Worm (Caenorhabditis elegans) whole organism, L3 larva: Measurements from ENCODE around the gene F20H11.4.

Source experiments
- R02D3.7 ChIP-seq: fragments of 150-350 bp; optimal IDR thresholded peaks from 2 replicates; lab custom pipeline; 2014; ENCODE audit warnings: missing biosample characterization, missing genetic modification characterization
- ZK546.5 ChIP-seq: sonication (generic microtip); optimal IDR thresholded peaks from 2 replicates; lab custom pipeline; 2017; ENCODE audit warnings: missing biosample characterization, missing genetic modification characterization
- aly-2 ChIP-seq: fragments of 150-350 bp; optimal IDR thresholded peaks from 2 replicates; lab custom pipeline; 2014; ENCODE audit warnings: missing biosample characterization, missing genetic modification characterization
- ama-1 ChIP-seq: fragments of 150-350 bp; optimal IDR thresholded peaks from 2 replicates; lab custom pipeline; 2018
- ceh-16 ChIP-seq: sonication (generic microtip); optimal IDR thresholded peaks from 2 replicates; lab custom pipeline; 2017; ENCODE audit warnings: missing biosample characterization, missing genetic modification characterization
- ceh-28 ChIP-seq: fragments of 150-350 bp; optimal IDR thresholded peaks from 2 replicates; lab custom pipeline; 2014; ENCODE audit warnings: missing biosample characterization, missing genetic modification reagents, missing genetic modification characterization
- ceh-82 ChIP-seq: fragments of 150-350 bp; optimal IDR thresholded peaks from 2 replicates; lab custom pipeline; 2014; ENCODE audit warnings: missing biosample characterization, missing genetic modification characterization
- egl-5 ChIP-seq: fragments of 150-350 bp; optimal IDR thresholded peaks from 2 replicates; lab custom pipeline; 2017; ENCODE audit warnings: missing biosample characterization, missing genetic modification reagents, missing genetic modification characterization, inconsistent platforms
- elt-1 ChIP-seq: fragments of 150-350 bp; optimal IDR thresholded peaks from 2 replicates; lab custom pipeline; 2014; ENCODE audit warnings: missing biosample characterization, missing genetic modification characterization
- elt-2 ChIP-seq: sonication (generic microtip); optimal IDR thresholded peaks from 2 replicates; lab custom pipeline; 2016; ENCODE audit warnings: missing genetic modification reagents, mild to moderate bottlenecking, missing genetic modification characterization, missing compliant biosample characterization
- elt-3 ChIP-seq, 3 experiments: fragments of 150-350 bp in 1 of 3; sonication (generic microtip) in 2 of 3; optimal IDR thresholded peaks; 2 replicates in 2 of 3; 4 replicates in 1 of 3; lab custom pipeline; 2014 to 2017; ENCODE audit warnings: missing biosample characterization in 3 of 3, missing genetic modification characterization in 3 of 3
- eor-1 ChIP-seq, 2 experiments: fragments of 150-350 bp; optimal IDR thresholded peaks; 2 replicates each; lab custom pipeline; 2014 to 2018; ENCODE audit warnings: missing biosample characterization in 2 of 2, missing genetic modification characterization in 2 of 2
- fkh-2 ChIP-seq: fragments of 150-350 bp; optimal IDR thresholded peaks from 2 replicates; lab custom pipeline; 2014; ENCODE audit warnings: missing biosample characterization, missing genetic modification reagents, missing genetic modification characterization
- hmg-11 ChIP-seq: sonication (generic microtip); optimal IDR thresholded peaks from 2 replicates; lab custom pipeline; 2016; ENCODE audit warnings: missing genetic modification characterization, missing compliant biosample characterization
- jun-1 ChIP-seq: fragments of 150-350 bp; optimal IDR thresholded peaks from 2 replicates; lab custom pipeline; 2014; ENCODE audit warnings: missing biosample characterization, missing genetic modification reagents, missing genetic modification characterization
- lin-15B ChIP-seq: fragments of 150-350 bp; optimal IDR thresholded peaks from 2 replicates; lab custom pipeline; 2014; ENCODE audit warnings: missing biosample characterization, missing genetic modification characterization
- lin-39 ChIP-seq: fragments of 150-350 bp; optimal IDR thresholded peaks from 2 replicates; lab custom pipeline; 2018; ENCODE audit warnings: missing biosample characterization, missing genetic modification reagents, missing genetic modification characterization
- lsy-12 ChIP-seq: sonication (generic microtip); optimal IDR thresholded peaks from 2 replicates; lab custom pipeline; 2016; ENCODE audit warnings: mild to moderate bottlenecking, missing genetic modification characterization, missing compliant biosample characterization
- mdl-1 ChIP-seq: fragments of 150-350 bp; optimal IDR thresholded peaks from 2 replicates; lab custom pipeline; 2014; ENCODE audit warnings: missing biosample characterization, missing genetic modification characterization
- mml-1 ChIP-seq: fragments of 150-350 bp; sonication (generic microtip); optimal IDR thresholded peaks from 3 replicates; lab custom pipeline; 2014; ENCODE audit warnings: missing biosample characterization, missing genetic modification characterization
- nfya-1 ChIP-seq: sonication (generic microtip); optimal IDR thresholded peaks from 2 replicates; lab custom pipeline; 2017; ENCODE audit warnings: missing genetic modification characterization, mild to moderate bottlenecking, missing compliant biosample characterization, antibody characterized with exemption, moderate library complexity; ENCODE audit not compliant: insufficient read depth
- nhr-11 ChIP-seq: fragments of 150-350 bp; optimal IDR thresholded peaks from 2 replicates; lab custom pipeline; 2014; ENCODE audit warnings: missing biosample characterization, missing genetic modification characterization
- nhr-12 ChIP-seq: fragments of 150-350 bp; optimal IDR thresholded peaks from 2 replicates; lab custom pipeline; 2014; ENCODE audit warnings: missing biosample characterization, missing genetic modification characterization
- nhr-23 ChIP-seq: fragments of 150-350 bp; optimal IDR thresholded peaks from 2 replicates; lab custom pipeline; 2014; ENCODE audit warnings: missing biosample characterization, missing genetic modification reagents, missing genetic modification characterization
- nhr-237 ChIP-seq: fragments of 150-350 bp; optimal IDR thresholded peaks from 2 replicates; lab custom pipeline; 2014; ENCODE audit warnings: missing biosample characterization, missing genetic modification characterization
- nhr-28 ChIP-seq: fragments of 150-350 bp; optimal IDR thresholded peaks from 2 replicates; lab custom pipeline; 2014; ENCODE audit warnings: missing biosample characterization, missing genetic modification characterization
- nhr-67 ChIP-seq: fragments of 150-350 bp; optimal IDR thresholded peaks from 2 replicates; lab custom pipeline; 2014; ENCODE audit warnings: missing biosample characterization, missing genetic modification characterization
- pha-4 ChIP-seq: fragments of 150-350 bp; optimal IDR thresholded peaks from 2 replicates; lab custom pipeline; 2014; ENCODE audit warnings: missing biosample characterization, missing genetic modification reagents, missing genetic modification characterization
- sea-2 ChIP-seq: fragments of 150-350 bp; sonication (generic microtip); optimal IDR thresholded peaks from 4 replicates; lab custom pipeline; 2014; ENCODE audit warnings: missing biosample characterization, missing genetic modification reagents, missing genetic modification characterization
- skn-1 ChIP-seq: fragments of 150-350 bp; optimal IDR thresholded peaks from 2 replicates; lab custom pipeline; 2014; ENCODE audit warnings: missing biosample characterization, missing genetic modification characterization
- snpc-4 ChIP-seq: fragments of 150-350 bp; optimal IDR thresholded peaks from 2 replicates; lab custom pipeline; 2014; ENCODE audit warnings: missing biosample characterization, missing genetic modification characterization
- tbx-2 ChIP-seq: sonication (generic microtip); optimal IDR thresholded peaks from 2 replicates; lab custom pipeline; 2016; ENCODE audit warnings: mild to moderate bottlenecking, missing genetic modification characterization, missing compliant biosample characterization
- unc-39 ChIP-seq: sonication (generic microtip); optimal IDR thresholded peaks from 4 replicates; lab custom pipeline; 2017; ENCODE audit warnings: missing biosample characterization, missing genetic modification characterization
- unc-62 ChIP-seq: fragments of 150-350 bp; sonication (generic microtip); optimal IDR thresholded peaks from 4 replicates; lab custom pipeline; 2014; ENCODE audit warnings: missing biosample characterization, missing genetic modification reagents, missing genetic modification characterization
- zag-1 ChIP-seq: fragments of 150-350 bp; optimal IDR thresholded peaks from 2 replicates; lab custom pipeline; 2014; ENCODE audit warnings: missing biosample characterization, missing genetic modification characterization
- ztf-11 ChIP-seq: fragments of 150-350 bp; optimal IDR thresholded peaks from 2 replicates; lab custom pipeline; 2014; ENCODE audit warnings: missing biosample characterization, missing genetic modification characterization
- ztf-4 ChIP-seq: fragments of 150-350 bp; optimal IDR thresholded peaks from 2 replicates; lab custom pipeline; 2014; ENCODE audit warnings: missing biosample characterization, missing genetic modification characterization

F20H11.4 gene

ce11 chrIII:6606641-6607040, 1.8 kb upstream of the F20H11.4 start:
- TF ChIP-seq ceh-82 (no peak), pha-4 (tag; lab: Kevin White, UChicago) (peak; percentile 64), mdl-1 (tag; lab: Kevin White, UChicago) (no peak)

- TF ChIP-seq ztf-4 (no peak), ama-1 (lab: Kevin White, UChicago) (peak; percentile 45), elt-2 (tag; lab: Kevin White, UChicago) (peak; percentile 28), ztf-11 (tag; lab: Kevin White, UChicago) (no peak), jun-1 (tag; lab: Kevin White, UChicago) (no peak), eor-1 (tag; optimal IDR thresholded peaks at IDR 0.05; lab: Kevin White, UChicago) (no peak), snpc-4 (tag; lab: Kevin White, UChicago) (no peak), ceh-28 (tag; lab: Kevin White, UChicago) (no peak)
Measured at ce11 chrIII:6607067-6607466, 1.4 kb upstream of the F20H11.4 start.

DNA sequence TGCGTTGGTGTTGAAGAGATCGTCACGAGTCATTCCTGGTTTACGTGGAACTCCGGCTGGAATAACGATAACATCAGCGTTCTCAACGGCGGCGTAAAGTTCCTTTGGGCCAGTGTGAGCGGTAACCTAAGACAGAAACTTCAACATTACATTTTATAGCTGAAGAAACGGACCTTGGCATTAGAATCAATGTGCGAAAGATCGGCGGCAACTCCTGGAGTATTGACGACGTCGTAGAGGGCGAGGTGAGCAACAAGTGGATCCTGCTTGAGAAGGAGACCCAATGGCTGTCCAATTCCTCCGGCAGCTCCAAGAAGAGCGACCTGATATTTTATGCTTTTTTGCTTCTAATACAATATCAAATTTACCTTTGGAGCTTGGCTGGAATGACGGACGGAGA, 776 bp upstream of the F20H11.4 start:
- TF ChIP-seq nhr-67 (tag; lab: Kevin White, UChicago) (no peak), nhr-11 (tag; lab: Kevin White, UChicago) (no peak), R02D3.7 (no peak), aly-2 (tag; lab: Kevin White, UChicago) (no peak), pha-4 (tag; lab: Kevin White, UChicago) (no peak), elt-3 (tag; optimal IDR thresholded peaks at IDR 0.05; lab: Kevin White, UChicago) (no peak), ceh-16 (tag; lab: Kevin White, UChicago) (no peak), ztf-4 (no peak), eor-1 (tag; optimal IDR thresholded peaks at IDR 0.05; lab: Kevin White, UChicago) (no peak), ZK546.5 (tag; lab: Kevin White, UChicago) (no peak), unc-62 (GFP tag; lab: Kevin White, UChicago) (no peak), tbx-2 (tag; lab: Kevin White, UChicago) (no peak), egl-5 (tag; lab: Kevin White, UChicago) (no peak), lin-39 (no peak), ceh-82 (no peak)

- TF ChIP-seq R02D3.7 (no peak), pha-4 (tag; lab: Kevin White, UChicago) (no peak), mml-1 (tag; lab: Kevin White, UChicago) (no peak), nfya-1 (no peak), fkh-2 (no peak), hmg-11 (no peak), ama-1 (lab: Kevin White, UChicago) (no peak), lsy-12 (tag; lab: Kevin White, UChicago) (no peak)
Measured at ce11 chrIII:6610522-6610921, 2.1 kb downstream of the F20H11.4 start, which contains the start of gene srh-40. TSS of gene srh-40 (plus strand) at chrIII:6610822.

ce11 chrIII:6612282-6612681, 3.9 kb downstream of the F20H11.4 start, which contains the start of gene ctsa-4.2:
TSS of gene ctsa-4.2 (plus strand) at chrIII:6612528.
- TF ChIP-seq skn-1 (peak; percentile 58), nhr-237 (tag; lab: Kevin White, UChicago) (no peak), elt-2 (tag; lab: Kevin White, UChicago) (peak; percentile 83)

DNA sequence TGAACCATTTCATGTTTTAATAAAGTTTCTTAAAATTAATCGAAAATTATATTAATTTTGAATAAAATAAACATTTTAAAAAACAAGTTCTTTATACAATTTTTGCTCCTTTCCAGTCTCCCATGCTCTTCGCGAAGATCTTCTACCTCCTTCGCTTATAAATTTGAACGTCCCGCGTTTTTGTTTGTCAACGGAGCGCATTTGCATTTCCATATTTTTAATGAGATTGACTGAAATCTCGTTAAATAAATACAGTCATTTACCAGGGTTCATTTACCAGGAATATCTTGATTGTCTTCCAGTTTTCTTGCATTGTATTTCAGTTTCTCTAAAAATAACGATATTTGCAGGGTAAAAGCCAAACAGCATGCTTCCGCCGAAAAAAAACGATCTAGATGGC, 6.6 kb downstream of the F20H11.4 start, which contains the start of gene cmtr-2:
cmtr-2 (plus strand) TSS at position 351 of the 400 bp plus-strand sequence.
- TF ChIP-seq sea-2 (GFP tag; lab: Kevin White, UChicago) (no peak), elt-2 (tag; lab: Kevin White, UChicago) (peak; percentile 14), R02D3.7 (peak; percentile 17), hmg-11 (peak; percentile 21), nhr-11 (tag; lab: Kevin White, UChicago) (no peak), ceh-16 (tag; lab: Kevin White, UChicago) (no peak), tbx-2 (tag; lab: Kevin White, UChicago) (no peak), lsy-12 (tag; lab: Kevin White, UChicago) (no peak), elt-1 (no peak), nhr-28 (tag; lab: Kevin White, UChicago) (no peak), pha-4 (tag; lab: Kevin White, UChicago) (peak; percentile 71), nfya-1 (peak; percentile 49), elt-3 (tag; optimal IDR thresholded peaks at IDR 0.05; lab: Kevin White, UChicago) (no peak), egl-5 (tag; lab: Kevin White, UChicago) (peak; percentile 52), ztf-11 (tag; lab: Kevin White, UChicago) (no peak), nhr-23 (tag; lab: Kevin White, UChicago) (peak; percentile 27), unc-62 (GFP tag; lab: Kevin White, UChicago) (no peak), lin-15B (tag; lab: Kevin White, UChicago) (peak; percentile 71), zag-1 (tag; lab: Kevin White, UChicago) (no peak), lin-39 (peak; percentile 66), nhr-12 (tag; lab: Kevin White, UChicago) (no peak), unc-39 (tag; lab: Kevin White, UChicago) (no peak)
